Fruit fly (Drosophila melanogaster) Kc167 (cell line): ENCODE results near the gene armi.

Experiments used
- Myc ChIP-seq: fragments of >200 bp; optimal IDR thresholded peaks from 2 replicates; lab custom pipeline; 2017; ENCODE audit warnings: missing external identifiers
- Sin3A ChIP-seq: fragments of >200 bp; optimal IDR thresholded peaks from 2 replicates; lab custom pipeline; 2018; ENCODE audit warnings: missing external identifiers
- h ChIP-seq: fragments of >200 bp; optimal IDR thresholded peaks from 3 replicates; lab custom pipeline; 2018; ENCODE audit warnings: missing external identifiers
- insv ChIP-seq: fragments of >200 bp; optimal IDR thresholded peaks from 3 replicates; lab custom pipeline; 2018; ENCODE audit warnings: missing external identifiers
- ttk ChIP-seq: sonication (Bioruptor generic); optimal IDR thresholded peaks from 2 replicates; lab custom pipeline; 2017; ENCODE audit warnings: missing external identifiers

DNA sequence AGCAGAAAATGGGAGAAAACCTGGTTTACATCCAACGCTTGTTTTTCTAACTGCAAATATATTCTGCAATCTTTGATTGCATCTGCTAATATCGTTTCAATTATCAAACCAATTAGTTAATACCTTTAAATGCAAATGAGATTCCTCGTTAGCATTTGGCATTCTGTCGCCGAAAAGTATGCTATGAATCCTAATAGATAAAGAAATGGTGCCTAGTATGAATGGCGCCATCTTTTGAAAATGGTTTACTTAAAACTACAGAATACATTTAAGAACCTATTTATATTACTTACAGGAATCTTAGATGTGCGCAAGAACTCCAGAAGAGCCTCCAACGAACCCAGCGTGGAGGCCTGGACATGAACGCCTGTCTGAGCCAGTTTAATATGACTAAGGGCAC lies 4.2 kb upstream of the armi start:
- TF ChIP-seq insv (lab: Kevin White, UChicago) (no peak), Myc (lab: Kevin White, UChicago) (no peak), h (lab: Kevin White, UChicago) (no peak), Sin3A (lab: Kevin White, UChicago) (no peak), ttk (lab: Kevin White, UChicago) (no peak)
